Fruit fly (Drosophila melanogaster) whole organism, adult: ENCODE data around the gene CG3909.
A peak's percentile ranks its signal among the peaks of the same experiment; 100 is the strongest.

Experiments used
- CG11617 ChIP-seq: fragments of 200-800 bp; sonication (Bioruptor generic); optimal IDR thresholded peaks from 2 replicates; lab custom pipeline; 2017; ENCODE audit warnings: mild to moderate bottlenecking, missing biosample characterization, missing genetic modification reagents, missing genetic modification characterization
- CG12768 ChIP-seq: fragments of 200-800 bp; sonication (Bioruptor generic); optimal IDR thresholded peaks from 2 replicates; lab custom pipeline; 2017; ENCODE audit warnings: missing biosample characterization, missing genetic modification characterization, mild to moderate bottlenecking, moderate library complexity, missing genetic modification reagents
- CG14711 ChIP-seq: fragments of 200-800 bp; sonication (Bioruptor generic); optimal IDR thresholded peaks from 2 replicates; lab custom pipeline; 2018; ENCODE audit warnings: missing biosample characterization, mild to moderate bottlenecking, missing genetic modification characterization, moderate library complexity
- CG1620 ChIP-seq: fragments of 200-800 bp; sonication (Bioruptor generic); optimal IDR thresholded peaks from 2 replicates; lab custom pipeline; 2016; ENCODE audit warnings: missing biosample characterization, missing genetic modification characterization
- CG33017 ChIP-seq: fragments of 200-800 bp; sonication (Bioruptor generic); optimal IDR thresholded peaks from 2 replicates; lab custom pipeline; 2018; ENCODE audit warnings: missing biosample characterization, mild to moderate bottlenecking, missing genetic modification characterization, moderate library complexity
- CG5204 ChIP-seq: fragments of 200-800 bp; sonication (Bioruptor generic); optimal IDR thresholded peaks from 2 replicates; lab custom pipeline; 2016; ENCODE audit warnings: missing biosample characterization, missing genetic modification characterization
- CG7045 ChIP-seq: fragments of 200-800 bp; sonication (Bioruptor generic); optimal IDR thresholded peaks from 2 replicates; lab custom pipeline; 2017; ENCODE audit warnings: missing biosample characterization, mild to moderate bottlenecking, missing genetic modification characterization
- CG7101 ChIP-seq: fragments of 200-800 bp; sonication (Bioruptor generic); optimal IDR thresholded peaks from 2 replicates; lab custom pipeline; 2018; ENCODE audit warnings: missing biosample characterization, mild to moderate bottlenecking, missing genetic modification characterization, moderate library complexity
- Clk ChIP-seq: fragments of 200-800 bp; sonication (Bioruptor generic); optimal IDR thresholded peaks from 2 replicates; lab custom pipeline; 2017; ENCODE audit warnings: missing biosample characterization, missing genetic modification characterization
- Crg-1 ChIP-seq: fragments of 200-800 bp; sonication (Bioruptor generic); optimal IDR thresholded peaks from 2 replicates; lab custom pipeline; 2016; ENCODE audit warnings: missing biosample characterization, missing genetic modification characterization
- Hr96 ChIP-seq: fragments of 200-800 bp; sonication (Bioruptor generic); optimal IDR thresholded peaks from 2 replicates; lab custom pipeline; 2016; ENCODE audit warnings: missing biosample characterization, missing genetic modification characterization
- Mnt ChIP-seq: fragments of 200-800 bp; sonication (Bioruptor generic); optimal IDR thresholded peaks from 2 replicates; lab custom pipeline; 2016; ENCODE audit warnings: missing biosample characterization, mild to moderate bottlenecking, missing genetic modification characterization
- bab1 ChIP-seq: fragments of 200-800 bp; sonication (Bioruptor generic); optimal IDR thresholded peaks from 3 replicates; lab custom pipeline; 2019; ENCODE audit warnings: missing biosample characterization, mild to moderate bottlenecking, missing genetic modification characterization, moderate library complexity
- cic ChIP-seq: fragments of 200-800 bp; sonication (Bioruptor generic); optimal IDR thresholded peaks from 2 replicates; lab custom pipeline; 2017; ENCODE audit warnings: missing biosample characterization, mild to moderate bottlenecking, missing genetic modification characterization, moderate library complexity
- cnc ChIP-seq, 2 experiments: fragments of >200 bp; optimal IDR thresholded peaks; 2 replicates each; lab custom pipeline; 2017
- kay ChIP-seq: fragments of 200-800 bp; sonication (Bioruptor generic); peaks from one replicate; lab custom pipeline; 2016; ENCODE audit warnings: missing biosample characterization, missing genetic modification characterization, borderline replicate concordance
- ovo ChIP-seq: fragments of 200-800 bp; sonication (Bioruptor generic); optimal IDR thresholded peaks from 2 replicates; lab custom pipeline; 2016; ENCODE audit warnings: missing biosample characterization, missing genetic modification characterization
- pad ChIP-seq: fragments of 200-800 bp; sonication (Bioruptor generic); optimal IDR thresholded peaks from 3 replicates; lab custom pipeline; 2017; ENCODE audit warnings: missing biosample characterization, missing genetic modification characterization, mild to moderate bottlenecking, moderate library complexity, missing genetic modification reagents
- tj ChIP-seq: fragments of 200-800 bp; sonication (Bioruptor generic); optimal IDR thresholded peaks from 3 replicates; lab custom pipeline; 2017; ENCODE audit warnings: missing biosample characterization, mild to moderate bottlenecking, missing genetic modification characterization, moderate library complexity
- toe ChIP-seq: fragments of 200-800 bp; sonication (Bioruptor generic); optimal IDR thresholded peaks from 2 replicates; lab custom pipeline; 2016; ENCODE audit warnings: missing biosample characterization, missing genetic modification characterization

Gene CG3909

DNA sequence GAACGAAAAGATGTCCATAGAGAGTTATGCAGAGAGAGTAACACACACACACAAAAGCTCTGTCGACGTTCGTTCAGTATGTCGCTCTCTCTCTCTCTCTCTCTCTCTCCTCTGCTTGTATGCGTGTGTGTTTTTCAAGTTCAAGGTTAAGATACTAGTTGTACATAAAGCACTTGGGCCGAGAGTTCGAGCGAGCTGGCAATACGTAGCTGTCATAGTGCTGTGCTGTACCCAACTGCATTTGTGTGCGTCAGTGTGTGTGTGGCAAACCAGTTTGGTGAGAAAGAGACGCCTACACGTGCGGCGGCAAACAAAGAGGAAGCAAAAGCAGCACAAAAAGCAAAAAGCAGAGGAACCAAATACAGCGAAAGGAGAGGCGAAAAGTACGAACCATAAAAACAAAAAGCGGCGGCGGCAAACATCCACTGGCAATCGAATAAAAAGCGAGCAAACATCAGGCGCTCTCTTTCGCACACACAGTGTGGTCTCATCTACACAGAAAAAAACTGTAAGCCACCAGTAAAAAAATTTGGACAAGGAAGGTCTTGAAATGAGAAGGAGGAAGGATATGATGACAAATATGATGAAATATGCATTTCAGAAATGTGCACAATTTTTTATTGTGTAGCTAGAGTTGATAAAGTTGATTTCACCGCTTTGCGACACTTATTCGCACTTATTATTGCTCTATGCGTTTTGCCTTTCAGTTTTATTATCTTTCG is 44.3 kb downstream of the CG3909 start:
- TF ChIP-seq CG1620 (GFP tag; lab: Kevin White, UChicago): peak; percentile 54
- peak; percentile 59 for TF ChIP-seq toe (GFP tag; lab: Kevin White, UChicago)
- TF ChIP-seq pad: peak; percentile 67
- peak; percentile 72 for TF ChIP-seq CG12768 (GFP tag; lab: Kevin White, UChicago)
- TF ChIP-seq CG5204: no peak
- peak; percentile 27 for TF ChIP-seq bab1
- TF ChIP-seq kay (GFP tag; lab: Kevin White, UChicago): no peak
- TF ChIP-seq Clk: peak; percentile 76
- peak; percentile 17 for TF ChIP-seq Crg-1 (GFP tag; lab: Kevin White, UChicago)
- TF ChIP-seq cnc (optimal IDR thresholded peaks at IDR 0.05; lab: Kevin White, UChicago): no peak
- peak; percentile 83 for TF ChIP-seq CG7045 (GFP tag; lab: Kevin White, UChicago)
- peak; percentile 86 for TF ChIP-seq CG11617 (GFP tag; lab: Kevin White, UChicago)
- TF ChIP-seq cic (GFP tag; lab: Kevin White, UChicago): peak; percentile 84
- peak; percentile 77 for TF ChIP-seq Hr96 (GFP tag; lab: Kevin White, UChicago)
- peak; percentile 80 for TF ChIP-seq CG7101 (tag; lab: Kevin White, UChicago)
- peak; percentile 67 for TF ChIP-seq CG33017 (tag; lab: Kevin White, UChicago)
- peak; percentile 67 for TF ChIP-seq CG14711 (tag; lab: Kevin White, UChicago)
- TF ChIP-seq Mnt: peak; percentile 90
- TF ChIP-seq ovo: no peak
- peak; percentile 87 for TF ChIP-seq tj (GFP tag; lab: Kevin White, UChicago)

DNA sequence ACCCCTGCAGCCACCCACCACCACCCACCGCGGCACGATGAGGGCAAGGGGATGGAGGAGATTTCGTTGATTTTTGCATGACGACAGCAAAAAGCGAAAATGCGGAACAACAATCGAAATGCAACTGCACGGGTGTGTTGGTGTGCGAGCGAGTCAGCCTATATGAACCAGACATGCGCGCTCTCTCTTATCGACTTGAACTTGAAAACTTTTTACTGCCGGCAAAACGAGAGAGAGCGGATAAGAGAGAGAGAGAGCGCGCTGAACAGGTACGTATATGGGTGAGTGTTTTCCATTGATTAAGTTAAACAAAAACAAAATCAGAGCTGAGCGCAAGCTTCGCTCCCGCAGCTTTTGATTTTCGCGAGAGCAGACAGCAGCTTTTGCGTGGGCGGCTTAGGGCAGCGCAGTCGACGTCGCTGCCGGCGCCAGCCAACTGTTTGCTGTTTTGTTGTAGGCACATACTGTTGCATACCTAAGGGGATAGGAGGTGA is 46.1 kb downstream of the CG3909 start:
- peak; percentile 83 for TF ChIP-seq CG12768 (GFP tag; lab: Kevin White, UChicago)
- TF ChIP-seq kay (GFP tag; lab: Kevin White, UChicago): no peak
- TF ChIP-seq CG11617 (GFP tag; lab: Kevin White, UChicago): no peak
- no peak for TF ChIP-seq CG1620 (GFP tag; lab: Kevin White, UChicago)
- TF ChIP-seq CG7101 (tag; lab: Kevin White, UChicago): peak; percentile 12
- TF ChIP-seq cnc (optimal IDR thresholded peaks at IDR 0.05; lab: Kevin White, UChicago): peak; percentile 33 to 59
- peak; percentile 78 for TF ChIP-seq Mnt
- TF ChIP-seq CG14711 (tag; lab: Kevin White, UChicago): peak; percentile 22
- TF ChIP-seq CG7045 (GFP tag; lab: Kevin White, UChicago): no peak
- TF ChIP-seq tj (GFP tag; lab: Kevin White, UChicago): peak; percentile 99
- TF ChIP-seq toe (GFP tag; lab: Kevin White, UChicago): no peak
- no peak for TF ChIP-seq Hr96 (GFP tag; lab: Kevin White, UChicago)
- TF ChIP-seq CG5204: no peak
- no peak for TF ChIP-seq bab1
- TF ChIP-seq Clk: peak; percentile 48
- TF ChIP-seq Crg-1 (GFP tag; lab: Kevin White, UChicago): no peak
- TF ChIP-seq ovo: no peak
- TF ChIP-seq cic (GFP tag; lab: Kevin White, UChicago): peak; percentile 97
- TF ChIP-seq CG33017 (tag; lab: Kevin White, UChicago): peak; percentile 56
- TF ChIP-seq pad: peak; percentile 67

DNA sequence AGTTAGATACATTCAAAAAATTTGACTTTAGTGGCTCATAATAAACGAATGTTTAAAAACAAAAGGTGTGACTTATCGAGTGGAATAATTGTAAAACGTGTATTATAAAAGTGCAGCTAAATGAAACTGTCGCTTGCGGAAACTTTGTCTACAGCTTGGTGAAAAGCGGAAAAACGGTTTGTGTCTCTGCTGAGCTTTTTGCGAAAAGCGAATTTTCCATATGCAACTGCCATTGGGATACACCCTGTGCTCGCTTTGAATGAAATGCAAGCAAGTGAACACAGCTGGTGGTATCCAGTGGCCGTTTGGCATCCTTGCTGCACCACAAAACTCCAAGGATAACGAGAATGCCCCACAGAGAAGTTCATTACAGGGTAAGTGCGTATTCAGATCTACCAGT is 47.8 kb downstream of the CG3909 start:
- TF ChIP-seq CG14711 (tag; lab: Kevin White, UChicago) (no peak), cic (GFP tag; lab: Kevin White, UChicago) (peak; percentile 42), ovo (no peak), bab1 (no peak)

DNA sequence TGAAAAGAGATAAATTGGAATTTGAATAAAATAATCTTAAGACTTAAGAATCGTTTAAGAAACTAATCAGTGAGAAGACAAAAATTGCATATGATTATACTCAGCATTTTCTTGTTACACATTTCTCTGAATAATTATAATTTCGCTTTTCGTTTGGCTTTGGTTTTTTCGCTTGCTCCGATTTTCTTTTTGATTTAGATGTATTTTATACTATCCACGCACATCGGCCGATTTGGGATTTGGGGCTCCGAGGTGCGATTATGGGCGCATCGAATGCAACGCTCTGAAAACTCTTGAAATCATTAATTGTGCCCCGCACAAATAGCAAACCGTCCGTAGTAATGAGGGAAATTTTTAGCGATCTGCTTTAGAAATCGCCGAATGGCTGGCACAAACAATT is 48.4 kb downstream of the CG3909 start:
- TF ChIP-seq cic (GFP tag; lab: Kevin White, UChicago) (no peak), kay (GFP tag; lab: Kevin White, UChicago) (peak; percentile 95)

DNA sequence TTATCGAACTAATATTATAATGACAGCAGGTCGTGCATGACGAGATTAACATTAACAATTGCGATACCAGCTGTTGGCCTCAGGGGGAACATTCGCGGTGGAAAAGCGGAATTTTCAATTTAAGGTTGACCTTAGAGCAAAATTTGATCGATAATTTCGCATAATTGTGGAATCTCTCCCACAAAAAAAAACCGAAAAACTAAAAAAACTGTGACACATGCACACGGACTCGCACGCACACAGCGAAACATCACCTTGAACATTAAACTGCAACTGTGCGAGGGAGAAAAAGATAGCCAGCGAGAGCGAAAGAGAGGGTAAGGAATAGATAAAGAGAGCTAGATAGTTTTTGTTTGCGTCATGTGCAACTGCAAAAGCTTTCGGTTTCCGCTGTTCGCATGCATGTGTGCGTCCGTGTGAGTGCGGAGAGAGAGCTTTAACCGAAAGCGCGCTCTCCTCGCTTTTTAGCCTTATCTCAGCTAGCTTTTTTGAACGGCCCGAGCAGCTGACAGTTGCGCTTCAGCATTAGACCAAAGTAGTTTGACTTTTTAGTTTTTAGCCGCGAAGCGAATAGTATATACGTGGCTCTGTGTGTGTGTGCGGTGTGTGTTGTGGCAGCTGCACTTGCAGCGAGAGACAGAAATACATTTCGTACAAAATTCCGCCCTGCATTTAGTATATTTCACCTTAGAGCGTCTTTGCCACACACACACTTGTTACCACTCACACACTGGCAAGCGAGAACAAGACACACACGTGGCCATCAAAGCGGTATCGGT is 50.4 kb downstream of the CG3909 start:
- no peak for TF ChIP-seq Clk
- TF ChIP-seq cnc (optimal IDR thresholded peaks at IDR 0.05; lab: Kevin White, UChicago): peak in 1 of 2 experiments; percentile 32
- no peak for TF ChIP-seq Hr96 (GFP tag; lab: Kevin White, UChicago)
- TF ChIP-seq Crg-1 (GFP tag; lab: Kevin White, UChicago): no peak
- no peak for TF ChIP-seq ovo
- peak; percentile 85 for TF ChIP-seq cic (GFP tag; lab: Kevin White, UChicago)
- peak; percentile 57 for TF ChIP-seq tj (GFP tag; lab: Kevin White, UChicago)
- TF ChIP-seq CG5204: no peak
- peak; percentile 40 for TF ChIP-seq CG11617 (GFP tag; lab: Kevin White, UChicago)
- peak; percentile 77 for TF ChIP-seq Mnt
- TF ChIP-seq CG12768 (GFP tag; lab: Kevin White, UChicago): peak; percentile 59
- no peak for TF ChIP-seq pad
- TF ChIP-seq bab1: no peak
- peak; percentile 98 for TF ChIP-seq kay (GFP tag; lab: Kevin White, UChicago)
- peak; percentile 17 for TF ChIP-seq CG7045 (GFP tag; lab: Kevin White, UChicago)
- no peak for TF ChIP-seq toe (GFP tag; lab: Kevin White, UChicago)
- no peak for TF ChIP-seq CG14711 (tag; lab: Kevin White, UChicago)
- TF ChIP-seq CG33017 (tag; lab: Kevin White, UChicago): peak; percentile 52
- TF ChIP-seq CG1620 (GFP tag; lab: Kevin White, UChicago): no peak
- TF ChIP-seq CG7101 (tag; lab: Kevin White, UChicago): peak; percentile 49
